Worm (Caenorhabditis elegans) whole organism, early embryonic: Measurements from ENCODE around the gene C16C8.18.

Experiments
- ama-1 ChIP-seq: fragments of 150-350 bp; optimal IDR thresholded peaks from 2 replicates; lab custom pipeline; 2014
- ceh-36 ChIP-seq: sonication (generic microtip); optimal IDR thresholded peaks from 2 replicates; lab custom pipeline; 2016; ENCODE audit warnings: missing genetic modification characterization, inconsistent platforms, missing compliant biosample characterization
- ets-7 ChIP-seq: sonication (generic microtip); optimal IDR thresholded peaks from 2 replicates; lab custom pipeline; 2016; ENCODE audit warnings: missing genotype, missing genetic modification characterization, missing compliant biosample characterization
- flt-1 ChIP-seq: fragments of 200-800 bp; sonication (Bioruptor generic); IDR thresholded peaks from 2 replicates; pipeline ENCODE4 v1.3.6; 2022; ENCODE audit warnings: missing genetic modification characterization, missing compliant biosample characterization
- hmbx-1 ChIP-seq: sonication (generic microtip); optimal IDR thresholded peaks from 2 replicates; lab custom pipeline; 2016; ENCODE audit warnings: mild to moderate bottlenecking, missing genetic modification characterization, missing compliant biosample characterization
- tra-4 ChIP-seq: sonication (generic microtip); optimal IDR thresholded peaks from 2 replicates; lab custom pipeline; 2017; ENCODE audit warnings: missing genetic modification characterization, missing compliant biosample characterization

ce11 chrII:3403535-3403934 is 26.0 kb upstream of the C16C8.18 start, which contains the start of gene nep-8:
- TF ChIP-seq tra-4 (no peak), ama-1 (lab: Kevin White, UChicago) (no peak), ets-7 (tag; lab: Kevin White, UChicago) (no peak), flt-1 (GFP tag; lab: Robert Waterston, UW) (no peak), ceh-36 (no peak), hmbx-1 (tag; lab: Kevin White, UChicago) (no peak)
